Fruit fly (Drosophila melanogaster) whole organism, embryonic: ENCODE data around the gene CG15914.
A peak's percentile ranks its signal among the peaks of the same experiment; 100 is the strongest.

Source experiments
- Ada2b ChIP-seq: fragments of 200-800 bp; sonication (Bioruptor generic); IDR thresholded peaks from 2 replicates; pipeline ENCODE4 v1.3.6; 2022; ENCODE audit warnings: missing biosample characterization, missing genetic modification characterization
- Blimp-1 ChIP-seq: fragments of 200-800 bp; sonication (Bioruptor generic); optimal IDR thresholded peaks from 3 replicates; lab custom pipeline; 2018; ENCODE audit warnings: missing biosample characterization, missing genetic modification characterization, mild to moderate bottlenecking, moderate library complexity, missing genetic modification reagents
- CG11398 ChIP-seq: fragments of 200-800 bp; sonication (Bioruptor generic); optimal IDR thresholded peaks from 2 replicates; lab custom pipeline; 2016; ENCODE audit warnings: missing biosample characterization, missing genetic modification characterization
- CG1233 ChIP-seq: fragments of 200-800 bp; sonication (Bioruptor generic); optimal IDR thresholded peaks from 4 replicates; lab custom pipeline; 2018; ENCODE audit warnings: missing biosample characterization, mild to moderate bottlenecking, missing genetic modification characterization
- CG13624 ChIP-seq: fragments of 200-800 bp; sonication (Bioruptor generic); optimal IDR thresholded peaks from 2 replicates; lab custom pipeline; 2016; ENCODE audit warnings: missing biosample characterization, missing genetic modification characterization
- CG14050 ChIP-seq: fragments of 200-800 bp; sonication (Bioruptor generic); IDR thresholded peaks from 3 replicates; pipeline ENCODE4 v1.3.6; 2022; ENCODE audit warnings: missing biosample characterization, missing genetic modification characterization
- CG15601 ChIP-seq: fragments of 200-800 bp; sonication (Bioruptor generic); optimal IDR thresholded peaks from 3 replicates; lab custom pipeline; 2019; ENCODE audit warnings: missing biosample characterization, mild to moderate bottlenecking, missing genetic modification characterization, moderate library complexity
- CG16815 ChIP-seq: fragments of 200-800 bp; sonication (Bioruptor generic); optimal IDR thresholded peaks from 3 replicates; lab custom pipeline; 2017; ENCODE audit warnings: missing biosample characterization, mild to moderate bottlenecking, missing genetic modification characterization
- CG17186 ChIP-seq: fragments of 200-800 bp; sonication (Bioruptor generic); optimal IDR thresholded peaks from 3 replicates; lab custom pipeline; 2017; ENCODE audit warnings: missing biosample characterization, missing genetic modification reagents, missing genetic modification characterization
- CG18599 ChIP-seq: fragments of 200-800 bp; sonication (Bioruptor generic); optimal IDR thresholded peaks from 3 replicates; lab custom pipeline; 2017; ENCODE audit warnings: missing biosample characterization, missing genetic modification characterization, mild to moderate bottlenecking, moderate library complexity, missing genetic modification reagents
- CG2889 ChIP-seq: fragments of 200-800 bp; sonication (Bioruptor generic); IDR thresholded peaks from 3 replicates; pipeline ENCODE4 v1.3.6; 2022; ENCODE audit warnings: missing biosample characterization, missing genetic modification characterization
- CG30020 ChIP-seq: fragments of 200-800 bp; optimal IDR thresholded peaks from 2 replicates; lab custom pipeline; 2019; ENCODE audit warnings: missing biosample characterization, mild to moderate bottlenecking, missing genetic modification characterization, moderate library complexity
- CG3847 ChIP-seq: fragments of 200-800 bp; sonication (Bioruptor generic); IDR thresholded peaks from 2 replicates; pipeline ENCODE4 v1.3.6; 2022; ENCODE audit warnings: missing biosample characterization, missing genetic modification characterization
- CG7839 ChIP-seq: fragments of 200-800 bp; sonication (Bioruptor generic); optimal IDR thresholded peaks from 3 replicates; lab custom pipeline; 2018; ENCODE audit warnings: missing biosample characterization, mild to moderate bottlenecking, missing genetic modification characterization, moderate library complexity
- CG7963 ChIP-seq: fragments of 200-800 bp; sonication (Bioruptor generic); IDR thresholded peaks from 3 replicates; pipeline ENCODE4 v1.3.6; 2022; ENCODE audit warnings: missing biosample characterization, missing genetic modification characterization; ENCODE audit not compliant: partially characterized antibody
- CG9817 ChIP-seq: fragments of 200-800 bp; sonication (Bioruptor generic); optimal IDR thresholded peaks from 2 replicates; lab custom pipeline; 2018; ENCODE audit warnings: missing biosample characterization, mild to moderate bottlenecking, missing genetic modification characterization, moderate library complexity
- Dip2 ChIP-seq: fragments of 200-800 bp; sonication (Bioruptor generic); IDR thresholded peaks from 2 replicates; pipeline ENCODE4 v1.3.6; 2022; ENCODE audit warnings: missing biosample characterization, missing genetic modification characterization
- Dip3 ChIP-seq: fragments of 200-800 bp; sonication (Bioruptor generic); optimal IDR thresholded peaks from 3 replicates; lab custom pipeline; 2016; ENCODE audit warnings: missing biosample characterization, missing genetic modification characterization
- Doc3 ChIP-seq: fragments of 200-800 bp; sonication (Bioruptor generic); IDR thresholded peaks from 3 replicates; pipeline ENCODE4 v1.3.6; 2022; ENCODE audit warnings: missing biosample characterization, missing genetic modification characterization; ENCODE audit not compliant: partially characterized antibody
- HLH54F ChIP-seq: fragments of 200-800 bp; sonication (Bioruptor generic); optimal IDR thresholded peaks from 3 replicates; lab custom pipeline; 2016; ENCODE audit warnings: missing biosample characterization, missing genetic modification characterization
- Hr78 ChIP-seq, 2 experiments: fragments of 200-800 bp in 1 of 2; fragments of >200 bp in 1 of 2; sonication (Bioruptor generic) in 1 of 2; optimal IDR thresholded peaks; 2 replicates each; lab custom pipeline; 2017 to 2019; ENCODE audit warnings: missing biosample characterization in 2 of 2, missing genetic modification characterization in 2 of 2, mild to moderate bottlenecking in 1 of 2, moderate library complexity in 1 of 2
- Lhr ChIP-seq: fragments of 200-800 bp; sonication (Bioruptor generic); optimal IDR thresholded peaks from 3 replicates; lab custom pipeline; 2017; ENCODE audit warnings: mild to moderate bottlenecking, missing biosample characterization, missing genetic modification reagents, missing genetic modification characterization
- Lpt ChIP-seq: fragments of >200 bp; optimal IDR thresholded peaks from 2 replicates; lab custom pipeline; 2018; ENCODE audit warnings: missing biosample characterization, missing genetic modification characterization
- Med ChIP-seq: fragments of 200-800 bp; sonication (Bioruptor generic); peaks from one replicate; lab custom pipeline; 2016; ENCODE audit warnings: missing biosample characterization, missing genetic modification characterization, mild to moderate bottlenecking, inconsistent platforms, moderate library complexity
- Neu2 ChIP-seq: fragments of 200-800 bp; sonication (Bioruptor generic); optimal IDR thresholded peaks from 3 replicates; lab custom pipeline; 2016; ENCODE audit warnings: missing biosample characterization, missing genetic modification characterization, borderline replicate concordance
- Rfx ChIP-seq: fragments of 200-800 bp; sonication (Bioruptor generic); IDR thresholded peaks from 2 replicates; pipeline ENCODE4 v1.3.6; 2022; ENCODE audit warnings: missing biosample characterization, missing genetic modification characterization
- Sox100B ChIP-seq: fragments of 200-800 bp; sonication (Bioruptor generic); optimal IDR thresholded peaks from 3 replicates; lab custom pipeline; 2018; ENCODE audit warnings: missing biosample characterization, mild to moderate bottlenecking, missing genetic modification characterization
- Vsx1 ChIP-seq: fragments of 200-800 bp; sonication (Bioruptor generic); optimal IDR thresholded peaks from 2 replicates; lab custom pipeline; 2017; ENCODE audit warnings: missing biosample characterization, mild to moderate bottlenecking, missing genetic modification characterization, missing genetic modification reagents
- Xrp1 ChIP-seq: fragments of 200-800 bp; sonication (Bioruptor generic); IDR thresholded peaks from 2 replicates; pipeline ENCODE4 v1.3.6; 2022; ENCODE audit warnings: missing biosample characterization, missing genetic modification characterization
- YL-1 ChIP-seq: fragments of 200-800 bp; sonication (Bioruptor generic); optimal IDR thresholded peaks from 3 replicates; lab custom pipeline; 2017; ENCODE audit warnings: missing biosample characterization, mild to moderate bottlenecking, missing genetic modification characterization
- amos ChIP-seq: fragments of 200-800 bp; sonication (Bioruptor generic); IDR thresholded peaks from 2 replicates; pipeline ENCODE4 v1.3.6; 2022; ENCODE audit warnings: missing biosample characterization, missing genetic modification characterization; ENCODE audit not compliant: partially characterized antibody
- emc ChIP-seq: fragments of 200-800 bp; sonication (Bioruptor generic); optimal IDR thresholded peaks from 2 replicates; lab custom pipeline; 2016; ENCODE audit warnings: missing biosample characterization, missing genetic modification characterization
- exex ChIP-seq: fragments of 200-800 bp; sonication (Bioruptor generic); optimal IDR thresholded peaks from 4 replicates; lab custom pipeline; 2018; ENCODE audit warnings: missing biosample characterization, mild to moderate bottlenecking, missing genetic modification characterization, moderate library complexity
- gem ChIP-seq: fragments of 200-800 bp; sonication (Bioruptor generic); optimal IDR thresholded peaks from 2 replicates; lab custom pipeline; 2019; ENCODE audit warnings: missing biosample characterization, mild to moderate bottlenecking, missing genetic modification characterization, moderate library complexity
- gsb-n ChIP-seq: fragments of 200-800 bp; sonication (Bioruptor generic); optimal IDR thresholded peaks from 3 replicates; lab custom pipeline; 2018; ENCODE audit warnings: missing biosample characterization, mild to moderate bottlenecking, missing genetic modification characterization
- ham ChIP-seq: fragments of 200-800 bp; sonication (Bioruptor generic); IDR thresholded peaks from 2 replicates; pipeline ENCODE4 v1.3.6; 2022; ENCODE audit warnings: missing biosample characterization, missing genetic modification characterization
- klu ChIP-seq: fragments of 200-800 bp; sonication (Bioruptor generic); IDR thresholded peaks from 2 replicates; pipeline ENCODE4 v1.3.6; 2022; ENCODE audit warnings: missing biosample characterization, missing genetic modification characterization
- kni ChIP-seq: fragments of 200-800 bp; sonication (Bioruptor generic); optimal IDR thresholded peaks from 3 replicates; lab custom pipeline; 2017; ENCODE audit warnings: mild to moderate bottlenecking, missing biosample characterization, missing genetic modification reagents, missing genetic modification characterization
- lola ChIP-seq, 3 experiments: fragments of >200 bp in 2 of 3; fragments of 200-800 bp in 1 of 3; sonication (Bioruptor generic) in 1 of 3; optimal IDR thresholded peaks; 2 replicates each; lab custom pipeline; 2017 to 2019; ENCODE audit warnings: missing biosample characterization in 3 of 3, missing genetic modification characterization in 3 of 3, mild to moderate bottlenecking in 1 of 3, moderate library complexity in 1 of 3
- maf-S ChIP-seq: fragments of 200-800 bp; sonication (Bioruptor generic); optimal IDR thresholded peaks from 2 replicates; lab custom pipeline; 2016; ENCODE audit warnings: missing biosample characterization, missing genetic modification characterization
- mam ChIP-seq: fragments of 200-800 bp; sonication (Bioruptor generic); optimal IDR thresholded peaks from 3 replicates; lab custom pipeline; 2016; ENCODE audit warnings: missing biosample characterization, missing genetic modification characterization
- pan ChIP-seq, 4 experiments: fragments of >200 bp in 3 of 4; fragments of 200-800 bp in 1 of 4; sonication (Bioruptor generic) in 1 of 4; optimal IDR thresholded peaks in 3 of 4; IDR thresholded peaks in 1 of 4; 2 replicates each; pipeline versions ENCODE4 v1.3.6 to Lab custom; 2017 to 2022; ENCODE audit warnings: missing biosample characterization in 2 of 4, missing genetic modification characterization in 2 of 4, mixed read lengths in 1 of 4
- pnt ChIP-seq: fragments of 200-800 bp; sonication (Bioruptor generic); optimal IDR thresholded peaks from 3 replicates; lab custom pipeline; 2016; ENCODE audit warnings: missing biosample characterization, missing genetic modification characterization
- prd ChIP-seq, 3 experiments: fragments of >200 bp in 2 of 3; fragments of 200-800 bp in 1 of 3; sonication (Bioruptor generic) in 1 of 3; optimal IDR thresholded peaks in 2 of 3; IDR thresholded peaks in 1 of 3; 2 replicates in 2 of 3; 3 replicates in 1 of 3; pipeline versions ENCODE4 v1.3.6 to Lab custom; 2017 to 2022; ENCODE audit warnings: missing biosample characterization in 1 of 3, missing genetic modification characterization in 1 of 3
- pum ChIP-seq: fragments of 200-800 bp; sonication (Bioruptor generic); optimal IDR thresholded peaks from 2 replicates; lab custom pipeline; 2016; ENCODE audit warnings: missing biosample characterization, missing genetic modification characterization
- sna ChIP-seq: fragments of 200-800 bp; sonication (Bioruptor generic); IDR thresholded peaks from 2 replicates; pipeline ENCODE4 v1.3.6; 2022; ENCODE audit warnings: missing biosample characterization, missing genetic modification characterization; ENCODE audit not compliant: partially characterized antibody
- ttk ChIP-seq: fragments of 200-800 bp; sonication (Bioruptor generic); IDR thresholded peaks from 2 replicates; pipeline ENCODE4 v2.1.2; 2022; ENCODE audit warnings: missing biosample characterization, missing genetic modification characterization
- vfl ChIP-seq: fragments of 200-800 bp; sonication (Bioruptor generic); optimal IDR thresholded peaks from 2 replicates; lab custom pipeline; 2016; ENCODE audit warnings: missing biosample characterization, missing genetic modification characterization
- wek ChIP-seq: fragments of 200-800 bp; sonication (Bioruptor generic); optimal IDR thresholded peaks from 3 replicates; lab custom pipeline; 2018; ENCODE audit warnings: missing biosample characterization, mild to moderate bottlenecking, missing genetic modification characterization, moderate library complexity

CG15914 gene

DNA sequence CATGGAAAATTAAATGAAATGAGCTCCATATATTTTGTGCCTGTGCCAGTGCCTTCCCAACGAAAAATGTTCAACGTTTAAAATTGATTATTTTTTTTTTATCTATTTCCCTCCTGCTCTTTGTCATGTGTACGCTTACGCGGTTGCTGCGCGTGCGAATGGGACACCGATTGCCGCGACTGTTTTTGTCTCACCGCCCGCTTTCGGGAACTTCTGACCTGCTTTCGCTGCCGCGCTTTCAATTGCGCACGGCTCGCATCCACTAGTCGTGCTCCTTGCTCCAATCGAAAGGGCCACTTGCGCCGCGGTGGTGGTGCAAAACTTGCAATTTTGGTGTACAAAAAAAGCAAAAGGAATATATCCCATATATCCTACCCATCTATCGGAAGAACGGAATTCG is 7.3 kb downstream of the CG15914 start (continued):
- TF ChIP-seq amos (GFP tag; lab: Robert Waterston, UW) (peak; percentile 49; the same call in 1 of the 2 replicates), wek (no peak), CG13624 (GFP tag; lab: Kevin White, UChicago) (no peak), pnt (GFP tag; lab: Kevin White, UChicago) (no peak), Ada2b (GFP tag; lab: Robert Waterston, UW) (no peak), prd (optimal IDR thresholded peaks at IDR 0.05; lab: Kevin White, UChicago) (no peak), prd (GFP tag; IDR thresholded peaks at IDR 0.05; lab: Robert Waterston, UW) (no peak), Neu2 (GFP tag; lab: Kevin White, UChicago) (no peak), Vsx1 (GFP tag; lab: Kevin White, UChicago) (no peak), CG17186 (GFP tag; lab: Kevin White, UChicago) (no peak), CG14050 (GFP tag; lab: Robert Waterston, UW) (no peak), gem (tag; lab: Kevin White, UChicago) (no peak), sna (GFP tag; lab: Robert Waterston, UW) (no peak), Dip2 (GFP tag; lab: Robert Waterston, UW) (no peak), Blimp-1 (GFP tag; lab: Kevin White, UChicago) (no peak), CG30020 (tag; lab: Kevin White, UChicago) (no peak), Xrp1 (GFP tag; lab: Robert Waterston, UW) (no peak), HLH54F (no peak), klu (no peak), CG11398 (GFP tag; lab: Kevin White, UChicago) (no peak), ttk (no peak), CG16815 (GFP tag; lab: Kevin White, UChicago) (no peak), CG18599 (no peak), kni (GFP tag; lab: Kevin White, UChicago) (no peak), vfl (no peak), YL-1 (GFP tag; lab: Kevin White, UChicago) (peak; percentile 95), CG7963 (GFP tag; lab: Robert Waterston, UW) (no peak), lola (GFP tag; optimal IDR thresholded peaks at IDR 0.05; lab: Kevin White, UChicago) (no peak), CG2889 (no peak), Doc3 (GFP tag; lab: Robert Waterston, UW) (no peak), Lhr (GFP tag; lab: Kevin White, UChicago) (no peak), pan (optimal IDR thresholded peaks at IDR 0.05; lab: Kevin White, UChicago) (no peak), pan (GFP tag; optimal IDR thresholded peaks at IDR 0.05 in 1 of 2, IDR thresholded peaks at IDR 0.05 in 1 of 2) (peak in 1 of 2 experiments; percentile 69), gsb-n (tag; lab: Kevin White, UChicago) (no peak), CG15601 (tag; lab: Kevin White, UChicago) (no peak), mam (GFP tag; lab: Kevin White, UChicago) (no peak), Dip3 (GFP tag; lab: Kevin White, UChicago) (no peak), CG7839 (tag; lab: Kevin White, UChicago) (peak; percentile 27), CG1233 (GFP tag; lab: Kevin White, UChicago) (no peak), Lpt (GFP tag; lab: Kevin White, UChicago) (no peak), maf-S (GFP tag; lab: Kevin White, UChicago) (no peak), emc (GFP tag; lab: Kevin White, UChicago) (no peak), pum (GFP tag; lab: Kevin White, UChicago) (no peak), exex (tag; lab: Kevin White, UChicago) (no peak), CG9817 (tag; lab: Kevin White, UChicago) (no peak), ham (GFP tag; lab: Robert Waterston, UW) (no peak), Rfx (GFP tag; lab: Robert Waterston, UW) (peak; percentile 44; the same call in 1 of the 2 replicates), CG3847 (GFP tag; lab: Robert Waterston, UW) (peak; percentile 31; the same call in 1 of the 2 replicates), Med (peak; percentile 72), Sox100B (GFP tag; lab: Kevin White, UChicago) (no peak), Hr78 (GFP tag; optimal IDR thresholded peaks at IDR 0.05; lab: Kevin White, UChicago) (no peak)
